Worm (Caenorhabditis elegans) whole organism, L3 larva: Measurements from ENCODE around the gene clec-117.

Experiments used
- R02D3.7 ChIP-seq: fragments of 150-350 bp; optimal IDR thresholded peaks from 2 replicates; lab custom pipeline; 2014; ENCODE audit warnings: missing biosample characterization, missing genetic modification characterization
- aly-2 ChIP-seq: fragments of 150-350 bp; optimal IDR thresholded peaks from 2 replicates; lab custom pipeline; 2014; ENCODE audit warnings: missing biosample characterization, missing genetic modification characterization
- ceh-16 ChIP-seq: sonication (generic microtip); optimal IDR thresholded peaks from 2 replicates; lab custom pipeline; 2017; ENCODE audit warnings: missing biosample characterization, missing genetic modification characterization
- ceh-28 ChIP-seq: fragments of 150-350 bp; optimal IDR thresholded peaks from 2 replicates; lab custom pipeline; 2014; ENCODE audit warnings: missing biosample characterization, missing genetic modification reagents, missing genetic modification characterization
- ceh-82 ChIP-seq: fragments of 150-350 bp; optimal IDR thresholded peaks from 2 replicates; lab custom pipeline; 2014; ENCODE audit warnings: missing biosample characterization, missing genetic modification characterization
- daf-12 ChIP-seq: fragments of 150-350 bp; optimal IDR thresholded peaks from 2 replicates; lab custom pipeline; 2014; ENCODE audit warnings: missing biosample characterization, missing genetic modification reagents, missing genetic modification characterization
- egl-27 ChIP-seq: sonication (generic microtip); optimal IDR thresholded peaks from 4 replicates; lab custom pipeline; 2017; ENCODE audit warnings: missing biosample characterization, missing genetic modification reagents, missing genetic modification characterization
- egl-5 ChIP-seq: fragments of 150-350 bp; optimal IDR thresholded peaks from 2 replicates; lab custom pipeline; 2017; ENCODE audit warnings: missing biosample characterization, missing genetic modification reagents, missing genetic modification characterization, inconsistent platforms
- elt-1 ChIP-seq: fragments of 150-350 bp; optimal IDR thresholded peaks from 2 replicates; lab custom pipeline; 2014; ENCODE audit warnings: missing biosample characterization, missing genetic modification characterization
- elt-2 ChIP-seq: sonication (generic microtip); optimal IDR thresholded peaks from 2 replicates; lab custom pipeline; 2016; ENCODE audit warnings: missing genetic modification reagents, mild to moderate bottlenecking, missing genetic modification characterization, missing compliant biosample characterization
- elt-3 ChIP-seq, 3 experiments: fragments of 150-350 bp in 1 of 3; sonication (generic microtip) in 2 of 3; optimal IDR thresholded peaks; 2 replicates in 2 of 3; 4 replicates in 1 of 3; lab custom pipeline; 2014 to 2017; ENCODE audit warnings: missing biosample characterization in 3 of 3, missing genetic modification characterization in 3 of 3
- eor-1 ChIP-seq, 2 experiments: fragments of 150-350 bp; optimal IDR thresholded peaks; 2 replicates each; lab custom pipeline; 2014 to 2018; ENCODE audit warnings: missing biosample characterization in 2 of 2, missing genetic modification characterization in 2 of 2
- fkh-10 ChIP-seq: sonication (generic microtip); optimal IDR thresholded peaks from 2 replicates; lab custom pipeline; 2017; ENCODE audit warnings: missing biosample characterization, missing genetic modification reagents, missing genetic modification characterization
- fkh-2 ChIP-seq: fragments of 150-350 bp; optimal IDR thresholded peaks from 2 replicates; lab custom pipeline; 2014; ENCODE audit warnings: missing biosample characterization, missing genetic modification reagents, missing genetic modification characterization
- fos-1 ChIP-seq: fragments of 150-350 bp; optimal IDR thresholded peaks from 2 replicates; lab custom pipeline; 2014; ENCODE audit warnings: missing biosample characterization, missing genetic modification characterization
- hmg-11 ChIP-seq: sonication (generic microtip); optimal IDR thresholded peaks from 2 replicates; lab custom pipeline; 2016; ENCODE audit warnings: missing genetic modification characterization, missing compliant biosample characterization
- jun-1 ChIP-seq: fragments of 150-350 bp; optimal IDR thresholded peaks from 2 replicates; lab custom pipeline; 2014; ENCODE audit warnings: missing biosample characterization, missing genetic modification reagents, missing genetic modification characterization
- lin-15B ChIP-seq: fragments of 150-350 bp; optimal IDR thresholded peaks from 2 replicates; lab custom pipeline; 2014; ENCODE audit warnings: missing biosample characterization, missing genetic modification characterization
- lin-39 ChIP-seq: fragments of 150-350 bp; optimal IDR thresholded peaks from 2 replicates; lab custom pipeline; 2018; ENCODE audit warnings: missing biosample characterization, missing genetic modification reagents, missing genetic modification characterization
- lsy-12 ChIP-seq: sonication (generic microtip); optimal IDR thresholded peaks from 2 replicates; lab custom pipeline; 2016; ENCODE audit warnings: mild to moderate bottlenecking, missing genetic modification characterization, missing compliant biosample characterization
- mml-1 ChIP-seq: fragments of 150-350 bp; sonication (generic microtip); optimal IDR thresholded peaks from 3 replicates; lab custom pipeline; 2014; ENCODE audit warnings: missing biosample characterization, missing genetic modification characterization
- nfya-1 ChIP-seq: sonication (generic microtip); optimal IDR thresholded peaks from 2 replicates; lab custom pipeline; 2017; ENCODE audit warnings: missing genetic modification characterization, mild to moderate bottlenecking, missing compliant biosample characterization, antibody characterized with exemption, moderate library complexity; ENCODE audit not compliant: insufficient read depth
- nhr-11 ChIP-seq: fragments of 150-350 bp; optimal IDR thresholded peaks from 2 replicates; lab custom pipeline; 2014; ENCODE audit warnings: missing biosample characterization, missing genetic modification characterization
- nhr-23 ChIP-seq: fragments of 150-350 bp; optimal IDR thresholded peaks from 2 replicates; lab custom pipeline; 2014; ENCODE audit warnings: missing biosample characterization, missing genetic modification reagents, missing genetic modification characterization
- nhr-25 ChIP-seq: sonication (generic microtip); optimal IDR thresholded peaks from 2 replicates; lab custom pipeline; 2017; ENCODE audit warnings: missing biosample characterization, missing genetic modification characterization
- nhr-43 ChIP-seq: sonication (generic microtip); optimal IDR thresholded peaks from 2 replicates; lab custom pipeline; 2016; ENCODE audit warnings: mild to moderate bottlenecking, missing genetic modification characterization, missing compliant biosample characterization; ENCODE audit not compliant: poor library complexity, severe bottlenecking
- nhr-67 ChIP-seq: fragments of 150-350 bp; optimal IDR thresholded peaks from 2 replicates; lab custom pipeline; 2014; ENCODE audit warnings: missing biosample characterization, missing genetic modification characterization
- nhr-76 ChIP-seq: fragments of 150-350 bp; sonication (generic microtip); optimal IDR thresholded peaks from 5 replicates; lab custom pipeline; 2014; ENCODE audit warnings: missing biosample characterization, missing genetic modification characterization
- nhr-77 ChIP-seq: fragments of 150-350 bp; optimal IDR thresholded peaks from 2 replicates; lab custom pipeline; 2014; ENCODE audit warnings: missing biosample characterization, missing genetic modification characterization
- pha-4 ChIP-seq: fragments of 150-350 bp; optimal IDR thresholded peaks from 2 replicates; lab custom pipeline; 2014; ENCODE audit warnings: missing biosample characterization, missing genetic modification reagents, missing genetic modification characterization
- skn-1 ChIP-seq: fragments of 150-350 bp; optimal IDR thresholded peaks from 2 replicates; lab custom pipeline; 2014; ENCODE audit warnings: missing biosample characterization, missing genetic modification characterization
- snpc-4 ChIP-seq: fragments of 150-350 bp; optimal IDR thresholded peaks from 2 replicates; lab custom pipeline; 2014; ENCODE audit warnings: missing biosample characterization, missing genetic modification characterization
- tbx-2 ChIP-seq: sonication (generic microtip); optimal IDR thresholded peaks from 2 replicates; lab custom pipeline; 2016; ENCODE audit warnings: mild to moderate bottlenecking, missing genetic modification characterization, missing compliant biosample characterization
- unc-39 ChIP-seq: sonication (generic microtip); optimal IDR thresholded peaks from 4 replicates; lab custom pipeline; 2017; ENCODE audit warnings: missing biosample characterization, missing genetic modification characterization
- zag-1 ChIP-seq: fragments of 150-350 bp; optimal IDR thresholded peaks from 2 replicates; lab custom pipeline; 2014; ENCODE audit warnings: missing biosample characterization, missing genetic modification characterization
- ztf-11 ChIP-seq: fragments of 150-350 bp; optimal IDR thresholded peaks from 2 replicates; lab custom pipeline; 2014; ENCODE audit warnings: missing biosample characterization, missing genetic modification characterization

clec-117 gene

DNA sequence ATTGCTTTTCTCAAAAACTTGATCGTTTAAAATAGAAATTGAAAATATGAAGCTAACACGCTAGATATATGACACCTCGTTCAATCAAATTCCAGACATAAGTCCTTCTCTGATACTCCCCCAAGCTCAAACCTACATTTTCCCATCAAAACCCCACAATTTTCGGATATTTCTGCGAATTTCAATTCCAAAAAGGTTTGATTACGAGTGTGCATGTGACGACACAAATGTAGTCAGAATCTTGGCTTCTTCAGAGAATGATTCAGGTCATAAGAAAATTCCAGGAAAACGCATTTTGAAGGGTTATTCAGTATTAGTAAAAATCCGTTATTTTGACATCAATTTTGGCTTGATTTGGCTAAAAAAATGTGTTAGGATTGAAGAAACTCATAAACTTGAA is 38.0 kb upstream of the clec-117 start:
- TF ChIP-seq unc-39 (tag; lab: Kevin White, UChicago) (no peak), egl-27 (tag; lab: Kevin White, UChicago) (no peak), nhr-67 (tag; lab: Kevin White, UChicago) (no peak), nhr-77 (no peak)

DNA sequence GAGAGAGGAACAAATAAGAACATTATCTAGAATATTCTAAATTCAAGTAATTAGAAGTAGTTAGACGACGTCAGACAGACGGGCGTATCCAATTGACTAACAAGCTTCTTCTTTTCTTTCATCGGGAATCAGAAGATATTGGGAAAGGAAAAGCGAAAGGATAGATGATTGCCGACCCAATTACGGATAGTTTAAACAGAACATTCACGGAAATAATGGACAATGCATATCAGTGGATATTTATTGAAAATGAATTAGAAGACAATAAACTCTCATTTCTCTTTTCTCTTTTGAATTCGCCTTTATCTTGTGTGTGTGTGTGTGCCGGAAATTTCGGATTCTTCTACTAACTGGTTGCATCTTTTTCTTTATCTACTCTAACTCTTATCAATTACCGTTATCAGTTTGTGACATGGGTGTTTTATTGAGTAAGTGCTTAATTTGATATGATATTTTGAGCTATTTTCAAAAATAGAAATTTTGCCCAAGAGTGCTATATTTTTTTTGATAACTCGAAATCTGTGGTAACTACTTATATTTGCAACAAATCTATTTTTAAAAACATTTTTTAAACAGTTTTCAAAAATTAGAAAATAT is 37.1 kb upstream of the clec-117 start:
- no peak for TF ChIP-seq ceh-16
- TF ChIP-seq mml-1 = no peak
- TF ChIP-seq nhr-23 (tag; lab: Kevin White, UChicago) = peak; percentile 15
- no peak for TF ChIP-seq ceh-28 (tag; lab: Kevin White, UChicago)
- peak; percentile 34 for TF ChIP-seq elt-2 (tag; lab: Kevin White, UChicago)
- TF ChIP-seq, all 47 proteins: peak for 2

- no peak for TF ChIP-seq tbx-2 (tag; lab: Kevin White, UChicago)
- no peak for TF ChIP-seq fos-1
- TF ChIP-seq snpc-4 (tag; lab: Kevin White, UChicago) = no peak
- TF ChIP-seq pha-4 (tag; lab: Kevin White, UChicago) = no peak
- no peak for TF ChIP-seq nhr-25 (tag; lab: Kevin White, UChicago)
- no peak for TF ChIP-seq lin-39 (tag; lab: Kevin White, UChicago)
- no peak for TF ChIP-seq aly-2
- TF ChIP-seq daf-12 (tag; lab: Kevin White, UChicago) = no peak
- no peak for TF ChIP-seq lsy-12 (tag; lab: Kevin White, UChicago)
- TF ChIP-seq fkh-2 (tag; lab: Kevin White, UChicago) = no peak
- TF ChIP-seq fkh-10 = no peak
Measured at ce11 chrII:332419-332818, 35.6 kb upstream of the clec-117 start, which contains the start of gene cbn-1. Gene cbn-1, minus strand, starts transcription at chrII:332519.

DNA sequence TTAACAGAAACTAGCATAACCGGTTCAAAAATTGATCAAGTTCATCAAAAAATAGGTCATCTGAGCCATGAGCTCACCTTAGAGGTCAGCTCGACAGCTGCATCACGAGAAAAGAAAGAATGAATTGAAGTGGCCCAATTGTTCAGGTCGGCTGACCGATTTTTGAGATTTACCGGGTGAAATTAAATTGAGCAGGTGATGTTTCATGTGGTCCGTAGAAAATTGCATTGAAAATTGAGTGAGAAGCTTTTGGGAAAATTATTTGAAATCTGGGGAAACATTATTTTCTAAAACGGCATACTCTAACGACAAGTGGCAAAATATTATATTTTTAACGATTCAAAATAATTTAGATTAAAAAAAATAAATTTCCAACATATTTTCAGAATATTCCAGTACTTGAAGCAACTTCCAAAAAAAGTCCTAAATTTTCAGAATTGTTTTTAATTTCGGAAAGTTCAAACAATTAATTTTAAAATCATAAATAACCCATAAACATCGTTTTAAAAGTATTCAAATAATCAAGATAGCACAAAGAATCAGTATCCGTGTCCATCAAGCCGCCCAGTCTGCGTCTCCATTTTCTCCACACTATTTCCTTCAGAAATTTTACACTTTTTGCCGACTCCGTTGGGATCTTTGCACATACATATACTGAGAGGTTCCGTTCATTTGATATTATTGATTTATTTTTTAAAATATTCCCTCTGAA is 29.0 kb upstream of the clec-117 start, which contains the start of gene sgcb-1:
TSS of gene sgcb-1 (plus strand) at position 662 of the 712 bp plus-strand sequence.
- TF ChIP-seq nhr-77 (no peak), skn-1 (tag; lab: Kevin White, UChicago) (no peak), R02D3.7 (no peak), ztf-11 (tag; lab: Kevin White, UChicago) (no peak), eor-1 (tag; optimal IDR thresholded peaks at IDR 0.05; lab: Kevin White, UChicago) (no peak), tbx-2 (tag; lab: Kevin White, UChicago) (no peak), elt-3 (tag; optimal IDR thresholded peaks at IDR 0.05; lab: Kevin White, UChicago) (no peak), ceh-16 (no peak), hmg-11 (tag; lab: Kevin White, UChicago) (no peak), unc-39 (tag; lab: Kevin White, UChicago) (no peak), lsy-12 (tag; lab: Kevin White, UChicago) (no peak), ceh-82 (tag; lab: Kevin White, UChicago) (no peak), zag-1 (no peak), nhr-67 (tag; lab: Kevin White, UChicago) (no peak), nhr-11 (tag; lab: Kevin White, UChicago) (no peak), jun-1 (no peak)

DNA sequence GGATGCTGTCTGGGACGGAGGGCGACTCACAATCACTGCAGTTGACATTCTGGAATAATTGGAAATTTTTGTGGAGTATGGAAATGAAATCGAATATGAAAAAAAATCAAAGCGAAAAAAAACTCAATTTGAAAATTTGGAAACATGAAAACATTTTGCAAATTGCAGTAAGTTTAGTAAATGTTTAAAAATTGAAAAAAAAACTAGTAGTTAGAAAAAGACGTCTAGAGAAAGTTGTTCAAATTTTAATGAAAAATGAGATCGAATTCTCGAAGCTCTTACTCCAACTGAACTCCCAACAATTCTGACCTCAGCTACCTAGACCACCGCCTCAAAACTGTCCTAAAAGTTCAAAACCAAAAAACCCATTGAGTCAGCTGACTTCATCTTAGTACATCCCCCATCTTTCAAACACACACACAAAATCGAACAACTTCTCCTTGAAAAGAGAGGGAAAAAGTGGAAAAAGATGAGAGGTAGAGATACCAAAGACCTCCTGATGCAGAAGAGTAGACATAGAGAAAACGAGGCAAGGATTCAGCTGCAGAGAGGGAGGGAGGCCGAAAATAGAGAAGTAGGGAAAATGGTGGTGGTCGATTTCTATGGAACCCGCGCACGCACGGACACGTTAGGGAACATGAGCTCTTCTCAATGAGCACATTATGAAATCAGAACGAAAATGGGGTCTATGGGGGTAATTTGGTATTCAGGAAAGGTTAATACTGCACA is 26.4 kb upstream of the clec-117 start, which contains the start of gene K01A2.10:
TSS of gene K01A2.10 (minus strand) at position 51 of the 729 bp plus-strand sequence.
- TF ChIP-seq zag-1 = no peak
- no peak for TF ChIP-seq elt-2 (tag; lab: Kevin White, UChicago)
- TF ChIP-seq ceh-16 = no peak
- TF ChIP-seq nhr-43 (tag; lab: Kevin White, UChicago) = no peak
- peak; percentile 57 for TF ChIP-seq snpc-4 (tag; lab: Kevin White, UChicago)
- peak; percentile 31 for TF ChIP-seq lin-15B (tag; lab: Kevin White, UChicago)
- TF ChIP-seq elt-3 (tag; optimal IDR thresholded peaks at IDR 0.05; lab: Kevin White, UChicago) = no peak
- peak; percentile 80 for TF ChIP-seq egl-5 (tag; lab: Kevin White, UChicago)
- peak; percentile 23 for TF ChIP-seq nhr-25 (tag; lab: Kevin White, UChicago)
- TF ChIP-seq lin-39 (tag; lab: Kevin White, UChicago) = peak; percentile 89
- TF ChIP-seq nfya-1 = peak; percentile 75
- TF ChIP-seq nhr-23 (tag; lab: Kevin White, UChicago) = no peak
- TF ChIP-seq elt-1 (tag; lab: Kevin White, UChicago) = peak; percentile 4
- TF ChIP-seq nhr-76 (tag; lab: Kevin White, UChicago) = no peak
- TF ChIP-seq mml-1 = no peak
